Fruit fly (Drosophila melanogaster) whole organism, pupa: Measurements from ENCODE around the gene CG14441.

Experiments
- CG12605 ChIP-seq: fragments of 200-800 bp; sonication (Bioruptor generic); IDR thresholded peaks from 2 replicates; pipeline ENCODE4 v1.3.6; 2022; ENCODE audit warnings: missing biosample characterization, missing genetic modification characterization
- CG13204 ChIP-seq: fragments of 200-800 bp; sonication (Bioruptor generic); optimal IDR thresholded peaks from 2 replicates; lab custom pipeline; 2018; ENCODE audit warnings: missing biosample characterization, mild to moderate bottlenecking, missing genetic modification characterization, moderate library complexity
- CG15710 ChIP-seq: fragments of 200-800 bp; sonication (Bioruptor generic); optimal IDR thresholded peaks from 2 replicates; lab custom pipeline; 2018; ENCODE audit warnings: missing biosample characterization, mild to moderate bottlenecking, missing genetic modification characterization, moderate library complexity
- CG17806 ChIP-seq: fragments of 200-800 bp; sonication (Bioruptor generic); optimal IDR thresholded peaks from 2 replicates; lab custom pipeline; 2018; ENCODE audit warnings: missing biosample characterization, mild to moderate bottlenecking, missing genetic modification characterization, moderate library complexity
- CG32121 ChIP-seq: fragments of 200-800 bp; sonication (Bioruptor generic); IDR thresholded peaks from 2 replicates; pipeline ENCODE4 v1.3.6; 2022; ENCODE audit warnings: missing biosample characterization, missing genetic modification characterization
- CG4496 ChIP-seq: fragments of 200-800 bp; sonication (Bioruptor generic); IDR thresholded peaks from 3 replicates; pipeline ENCODE4 v1.3.6; 2022; ENCODE audit warnings: missing biosample characterization, missing genetic modification characterization
- Pif1A ChIP-seq: fragments of 200-800 bp; sonication (Bioruptor generic); optimal IDR thresholded peaks from 3 replicates; lab custom pipeline; 2016; ENCODE audit warnings: missing biosample characterization, missing genetic modification characterization
- Pif1B ChIP-seq: fragments of 200-800 bp; sonication (Bioruptor generic); optimal IDR thresholded peaks from 3 replicates; lab custom pipeline; 2016; ENCODE audit warnings: missing biosample characterization, missing genetic modification characterization
- Snoo ChIP-seq: fragments of 200-800 bp; sonication (Bioruptor generic); optimal IDR thresholded peaks from 3 replicates; lab custom pipeline; 2017; ENCODE audit warnings: missing biosample characterization, mild to moderate bottlenecking, missing genetic modification characterization, inconsistent platforms

DNA sequence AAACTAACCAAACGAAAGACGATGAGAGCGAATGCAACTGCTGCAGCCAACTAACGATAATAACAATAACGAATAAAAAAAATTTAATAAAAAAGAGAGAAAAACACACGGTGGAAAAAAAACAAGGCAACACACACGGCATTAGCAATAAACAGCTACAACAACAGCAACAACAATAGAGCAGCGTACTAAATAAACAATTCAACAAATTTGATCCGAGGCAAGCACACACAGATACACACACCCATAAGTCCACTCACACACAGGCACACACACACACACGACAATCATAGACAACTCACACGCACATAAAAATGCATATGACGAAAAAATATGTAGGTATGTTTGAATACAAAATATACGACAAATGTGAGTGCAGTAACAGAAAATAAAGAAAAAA lies 3.3 kb downstream of the CG14441 start:
- TF ChIP-seq Pif1A (GFP tag; lab: Kevin White, UChicago), result no peak
- TF ChIP-seq CG15710 (tag; lab: Kevin White, UChicago), result no peak
- TF ChIP-seq CG12605, result peak; percentile 32; the same call in 1 of the 2 replicates
- peak; percentile 67 for TF ChIP-seq CG4496
- TF ChIP-seq CG17806 (tag; lab: Kevin White, UChicago), result no peak
- TF ChIP-seq CG32121, result peak; percentile 31; the same call in 1 of the 2 replicates
- TF ChIP-seq Snoo, result no peak
- TF ChIP-seq CG13204 (GFP tag; lab: Kevin White, UChicago), result no peak
- no peak for TF ChIP-seq Pif1B (GFP tag; lab: Kevin White, UChicago)
